Worm (Caenorhabditis elegans) whole organism, L3 larva: Measurements from ENCODE around the gene Y110A2AL.2.

Experiments
- R02D3.7 ChIP-seq: fragments of 150-350 bp; optimal IDR thresholded peaks from 2 replicates; lab custom pipeline; 2014; ENCODE audit warnings: missing biosample characterization, missing genetic modification characterization
- ZK546.5 ChIP-seq: sonication (generic microtip); optimal IDR thresholded peaks from 2 replicates; lab custom pipeline; 2017; ENCODE audit warnings: missing biosample characterization, missing genetic modification characterization
- aly-2 ChIP-seq: fragments of 150-350 bp; optimal IDR thresholded peaks from 2 replicates; lab custom pipeline; 2014; ENCODE audit warnings: missing biosample characterization, missing genetic modification characterization
- ama-1 ChIP-seq: fragments of 150-350 bp; optimal IDR thresholded peaks from 2 replicates; lab custom pipeline; 2018
- ceh-16 ChIP-seq: sonication (generic microtip); optimal IDR thresholded peaks from 2 replicates; lab custom pipeline; 2017; ENCODE audit warnings: missing biosample characterization, missing genetic modification characterization
- ceh-28 ChIP-seq: fragments of 150-350 bp; optimal IDR thresholded peaks from 2 replicates; lab custom pipeline; 2014; ENCODE audit warnings: missing biosample characterization, missing genetic modification reagents, missing genetic modification characterization
- ceh-82 ChIP-seq: fragments of 150-350 bp; optimal IDR thresholded peaks from 2 replicates; lab custom pipeline; 2014; ENCODE audit warnings: missing biosample characterization, missing genetic modification characterization
- ceh-9 ChIP-seq: sonication (generic microtip); optimal IDR thresholded peaks from 2 replicates; lab custom pipeline; 2018; ENCODE audit warnings: missing biosample characterization, missing genetic modification characterization
- daf-12 ChIP-seq: fragments of 150-350 bp; optimal IDR thresholded peaks from 2 replicates; lab custom pipeline; 2014; ENCODE audit warnings: missing biosample characterization, missing genetic modification reagents, missing genetic modification characterization
- egl-27 ChIP-seq: sonication (generic microtip); optimal IDR thresholded peaks from 4 replicates; lab custom pipeline; 2017; ENCODE audit warnings: missing biosample characterization, missing genetic modification reagents, missing genetic modification characterization
- egl-5 ChIP-seq: fragments of 150-350 bp; optimal IDR thresholded peaks from 2 replicates; lab custom pipeline; 2017; ENCODE audit warnings: missing biosample characterization, missing genetic modification reagents, missing genetic modification characterization, inconsistent platforms
- elt-1 ChIP-seq: fragments of 150-350 bp; optimal IDR thresholded peaks from 2 replicates; lab custom pipeline; 2014; ENCODE audit warnings: missing biosample characterization, missing genetic modification characterization
- elt-2 ChIP-seq: sonication (generic microtip); optimal IDR thresholded peaks from 2 replicates; lab custom pipeline; 2016; ENCODE audit warnings: missing genetic modification reagents, mild to moderate bottlenecking, missing genetic modification characterization, missing compliant biosample characterization
- elt-3 ChIP-seq, 3 experiments: fragments of 150-350 bp in 1 of 3; sonication (generic microtip) in 2 of 3; optimal IDR thresholded peaks; 2 replicates in 2 of 3; 4 replicates in 1 of 3; lab custom pipeline; 2014 to 2017; ENCODE audit warnings: missing biosample characterization in 3 of 3, missing genetic modification characterization in 3 of 3
- eor-1 ChIP-seq, 2 experiments: fragments of 150-350 bp; optimal IDR thresholded peaks; 2 replicates each; lab custom pipeline; 2014 to 2018; ENCODE audit warnings: missing biosample characterization in 2 of 2, missing genetic modification characterization in 2 of 2
- fkh-10 ChIP-seq: sonication (generic microtip); optimal IDR thresholded peaks from 2 replicates; lab custom pipeline; 2017; ENCODE audit warnings: missing biosample characterization, missing genetic modification reagents, missing genetic modification characterization
- fkh-2 ChIP-seq: fragments of 150-350 bp; optimal IDR thresholded peaks from 2 replicates; lab custom pipeline; 2014; ENCODE audit warnings: missing biosample characterization, missing genetic modification reagents, missing genetic modification characterization
- fos-1 ChIP-seq: fragments of 150-350 bp; optimal IDR thresholded peaks from 2 replicates; lab custom pipeline; 2014; ENCODE audit warnings: missing biosample characterization, missing genetic modification characterization
- hmg-11 ChIP-seq: sonication (generic microtip); optimal IDR thresholded peaks from 2 replicates; lab custom pipeline; 2016; ENCODE audit warnings: missing genetic modification characterization, missing compliant biosample characterization
- jun-1 ChIP-seq: fragments of 150-350 bp; optimal IDR thresholded peaks from 2 replicates; lab custom pipeline; 2014; ENCODE audit warnings: missing biosample characterization, missing genetic modification reagents, missing genetic modification characterization
- lin-15B ChIP-seq: fragments of 150-350 bp; optimal IDR thresholded peaks from 2 replicates; lab custom pipeline; 2014; ENCODE audit warnings: missing biosample characterization, missing genetic modification characterization
- lin-39 ChIP-seq: fragments of 150-350 bp; optimal IDR thresholded peaks from 2 replicates; lab custom pipeline; 2018; ENCODE audit warnings: missing biosample characterization, missing genetic modification reagents, missing genetic modification characterization
- lsy-12 ChIP-seq: sonication (generic microtip); optimal IDR thresholded peaks from 2 replicates; lab custom pipeline; 2016; ENCODE audit warnings: mild to moderate bottlenecking, missing genetic modification characterization, missing compliant biosample characterization
- mdl-1 ChIP-seq: fragments of 150-350 bp; optimal IDR thresholded peaks from 2 replicates; lab custom pipeline; 2014; ENCODE audit warnings: missing biosample characterization, missing genetic modification characterization
- mml-1 ChIP-seq: fragments of 150-350 bp; sonication (generic microtip); optimal IDR thresholded peaks from 3 replicates; lab custom pipeline; 2014; ENCODE audit warnings: missing biosample characterization, missing genetic modification characterization
- nfya-1 ChIP-seq: sonication (generic microtip); optimal IDR thresholded peaks from 2 replicates; lab custom pipeline; 2017; ENCODE audit warnings: missing genetic modification characterization, mild to moderate bottlenecking, missing compliant biosample characterization, antibody characterized with exemption, moderate library complexity; ENCODE audit not compliant: insufficient read depth
- nhr-11 ChIP-seq: fragments of 150-350 bp; optimal IDR thresholded peaks from 2 replicates; lab custom pipeline; 2014; ENCODE audit warnings: missing biosample characterization, missing genetic modification characterization
- nhr-12 ChIP-seq: fragments of 150-350 bp; optimal IDR thresholded peaks from 2 replicates; lab custom pipeline; 2014; ENCODE audit warnings: missing biosample characterization, missing genetic modification characterization
- nhr-23 ChIP-seq: fragments of 150-350 bp; optimal IDR thresholded peaks from 2 replicates; lab custom pipeline; 2014; ENCODE audit warnings: missing biosample characterization, missing genetic modification reagents, missing genetic modification characterization
- nhr-237 ChIP-seq: fragments of 150-350 bp; optimal IDR thresholded peaks from 2 replicates; lab custom pipeline; 2014; ENCODE audit warnings: missing biosample characterization, missing genetic modification characterization
- nhr-25 ChIP-seq: sonication (generic microtip); optimal IDR thresholded peaks from 2 replicates; lab custom pipeline; 2017; ENCODE audit warnings: missing biosample characterization, missing genetic modification characterization
- nhr-28 ChIP-seq: fragments of 150-350 bp; optimal IDR thresholded peaks from 2 replicates; lab custom pipeline; 2014; ENCODE audit warnings: missing biosample characterization, missing genetic modification characterization
- nhr-43 ChIP-seq: sonication (generic microtip); optimal IDR thresholded peaks from 2 replicates; lab custom pipeline; 2016; ENCODE audit warnings: mild to moderate bottlenecking, missing genetic modification characterization, missing compliant biosample characterization; ENCODE audit not compliant: poor library complexity, severe bottlenecking
- nhr-67 ChIP-seq: fragments of 150-350 bp; optimal IDR thresholded peaks from 2 replicates; lab custom pipeline; 2014; ENCODE audit warnings: missing biosample characterization, missing genetic modification characterization
- nhr-76 ChIP-seq: fragments of 150-350 bp; sonication (generic microtip); optimal IDR thresholded peaks from 5 replicates; lab custom pipeline; 2014; ENCODE audit warnings: missing biosample characterization, missing genetic modification characterization
- nhr-77 ChIP-seq: fragments of 150-350 bp; optimal IDR thresholded peaks from 2 replicates; lab custom pipeline; 2014; ENCODE audit warnings: missing biosample characterization, missing genetic modification characterization
- pha-4 ChIP-seq: fragments of 150-350 bp; optimal IDR thresholded peaks from 2 replicates; lab custom pipeline; 2014; ENCODE audit warnings: missing biosample characterization, missing genetic modification reagents, missing genetic modification characterization
- pqm-1 ChIP-seq: fragments of 150-350 bp; optimal IDR thresholded peaks from 2 replicates; lab custom pipeline; 2017; ENCODE audit warnings: missing biosample characterization, missing genetic modification characterization, inconsistent platforms
- sea-2 ChIP-seq: fragments of 150-350 bp; sonication (generic microtip); optimal IDR thresholded peaks from 4 replicates; lab custom pipeline; 2014; ENCODE audit warnings: missing biosample characterization, missing genetic modification reagents, missing genetic modification characterization
- skn-1 ChIP-seq: fragments of 150-350 bp; optimal IDR thresholded peaks from 2 replicates; lab custom pipeline; 2014; ENCODE audit warnings: missing biosample characterization, missing genetic modification characterization
- snpc-4 ChIP-seq: fragments of 150-350 bp; optimal IDR thresholded peaks from 2 replicates; lab custom pipeline; 2014; ENCODE audit warnings: missing biosample characterization, missing genetic modification characterization
- tbx-2 ChIP-seq: sonication (generic microtip); optimal IDR thresholded peaks from 2 replicates; lab custom pipeline; 2016; ENCODE audit warnings: mild to moderate bottlenecking, missing genetic modification characterization, missing compliant biosample characterization
- unc-39 ChIP-seq: sonication (generic microtip); optimal IDR thresholded peaks from 4 replicates; lab custom pipeline; 2017; ENCODE audit warnings: missing biosample characterization, missing genetic modification characterization
- unc-62 ChIP-seq: fragments of 150-350 bp; sonication (generic microtip); optimal IDR thresholded peaks from 4 replicates; lab custom pipeline; 2014; ENCODE audit warnings: missing biosample characterization, missing genetic modification reagents, missing genetic modification characterization
- zag-1 ChIP-seq: fragments of 150-350 bp; optimal IDR thresholded peaks from 2 replicates; lab custom pipeline; 2014; ENCODE audit warnings: missing biosample characterization, missing genetic modification characterization
- ztf-11 ChIP-seq: fragments of 150-350 bp; optimal IDR thresholded peaks from 2 replicates; lab custom pipeline; 2014; ENCODE audit warnings: missing biosample characterization, missing genetic modification characterization
- ztf-4 ChIP-seq: fragments of 150-350 bp; optimal IDR thresholded peaks from 2 replicates; lab custom pipeline; 2014; ENCODE audit warnings: missing biosample characterization, missing genetic modification characterization

Y110A2AL.2 gene

ce11 chrII:2885518-2886449 lies 18.0 kb downstream of the Y110A2AL.2 start:
- no peak for TF ChIP-seq unc-39 (tag; lab: Kevin White, UChicago)
- TF ChIP-seq ceh-28 (tag; lab: Kevin White, UChicago) = peak; percentile 94
- no peak for TF ChIP-seq lin-39
- no peak for TF ChIP-seq eor-1 (tag; optimal IDR thresholded peaks at IDR 0.05; lab: Kevin White, UChicago)
- TF ChIP-seq, all 47 proteins: peak for 1

- TF ChIP-seq fos-1 = no peak
- peak; percentile 88 for TF ChIP-seq ceh-28 (tag; lab: Kevin White, UChicago)
- peak; percentile 95 for TF ChIP-seq nhr-43 (tag; lab: Kevin White, UChicago)
- peak; percentile 77 for TF ChIP-seq snpc-4 (tag; lab: Kevin White, UChicago)
- no peak for TF ChIP-seq daf-12 (tag; lab: Kevin White, UChicago)
- peak; percentile 36 for TF ChIP-seq ztf-4 (tag; lab: Kevin White, UChicago)
- peak; percentile 97 for TF ChIP-seq lin-15B (tag; lab: Kevin White, UChicago)
- TF ChIP-seq ceh-16 (tag; lab: Kevin White, UChicago) = no peak
- TF ChIP-seq elt-2 (tag; lab: Kevin White, UChicago) = peak; percentile 41
- TF ChIP-seq mml-1 (tag; lab: Kevin White, UChicago) = no peak
- TF ChIP-seq nhr-237 (tag; lab: Kevin White, UChicago) = no peak
- peak; percentile 40 for TF ChIP-seq jun-1 (tag; lab: Kevin White, UChicago)
- TF ChIP-seq elt-1 (tag; lab: Kevin White, UChicago) = peak; percentile 5
- TF ChIP-seq nhr-12 (tag; lab: Kevin White, UChicago) = no peak
- no peak for TF ChIP-seq nhr-11
- no peak for TF ChIP-seq ZK546.5 (tag; lab: Kevin White, UChicago)
- peak; percentile 47 for TF ChIP-seq fkh-10 (GFP tag; lab: Kevin White, UChicago)
- TF ChIP-seq lsy-12 (tag; lab: Kevin White, UChicago) = peak; percentile 86
- no peak for TF ChIP-seq ztf-11 (tag; lab: Kevin White, UChicago)
- no peak for TF ChIP-seq ceh-9 (tag; lab: Kevin White, UChicago)
- TF ChIP-seq ceh-82 (tag; lab: Kevin White, UChicago) = peak; percentile 84
- no peak for TF ChIP-seq unc-39 (tag; lab: Kevin White, UChicago)
- TF ChIP-seq fkh-2 (tag; lab: Kevin White, UChicago) = no peak
- TF ChIP-seq ama-1 (lab: Kevin White, UChicago) = peak; percentile 33
- TF ChIP-seq mdl-1 (tag; lab: Kevin White, UChicago) = no peak
- TF ChIP-seq egl-5 (tag; lab: Kevin White, UChicago) = peak; percentile 73
- TF ChIP-seq eor-1 (tag; optimal IDR thresholded peaks at IDR 0.05; lab: Kevin White, UChicago) = no peak
- TF ChIP-seq lin-39 = peak; percentile 90
- peak; percentile 64 for TF ChIP-seq nhr-25 (tag; lab: Kevin White, UChicago)
- TF ChIP-seq unc-62 (GFP tag; lab: Kevin White, UChicago) = no peak
- TF ChIP-seq nhr-76 (tag; lab: Kevin White, UChicago) = no peak
- peak; percentile 89 for TF ChIP-seq nhr-23 (tag; lab: Kevin White, UChicago)
- peak; percentile 28 for TF ChIP-seq egl-27
- peak; percentile 80 for TF ChIP-seq nfya-1
- no peak for TF ChIP-seq nhr-67 (tag; lab: Kevin White, UChicago)
- no peak for TF ChIP-seq zag-1 (tag; lab: Kevin White, UChicago)
- TF ChIP-seq sea-2 (GFP tag; lab: Kevin White, UChicago) = no peak
- TF ChIP-seq skn-1 (tag; lab: Kevin White, UChicago) = peak; percentile 48
- peak; percentile 9 for TF ChIP-seq nhr-77 (tag; lab: Kevin White, UChicago)
- no peak for TF ChIP-seq nhr-28
- peak; percentile 58 for TF ChIP-seq tbx-2
- TF ChIP-seq pha-4 = peak; percentile 90
- no peak for TF ChIP-seq aly-2
- peak; percentile 54 for TF ChIP-seq hmg-11
- peak; percentile 36 for TF ChIP-seq pqm-1 (tag; lab: Kevin White, UChicago)
- TF ChIP-seq R02D3.7 (tag; lab: Kevin White, UChicago) = peak; percentile 21
- no peak for TF ChIP-seq elt-3 (tag; optimal IDR thresholded peaks at IDR 0.05; lab: Kevin White, UChicago)
Observed at ce11 chrII:2888957-2889630, 21.3 kb downstream of the Y110A2AL.2 start, which contains the start of gene pinn-1. Gene pinn-1 (minus strand): TSS chrII:2889007.
